Worm (Caenorhabditis elegans) whole organism, L2 larva: ENCODE data around the gene ugt-5.

Experiments used
- R02D3.7 ChIP-seq: fragments of 150-350 bp; optimal IDR thresholded peaks from 2 replicates; lab custom pipeline; 2014; ENCODE audit warnings: missing biosample characterization, missing genetic modification characterization
- dmd-4 ChIP-seq: sonication (generic microtip); optimal IDR thresholded peaks from 2 replicates; lab custom pipeline; 2017; ENCODE audit warnings: missing biosample characterization, missing genetic modification characterization
- gmeb-1 ChIP-seq: fragments of 150-350 bp; optimal IDR thresholded peaks from 2 replicates; lab custom pipeline; 2014; ENCODE audit warnings: missing biosample characterization, missing genetic modification characterization
- nhr-12 ChIP-seq: fragments of 150-350 bp; optimal IDR thresholded peaks from 2 replicates; lab custom pipeline; 2014; ENCODE audit warnings: missing biosample characterization, missing genetic modification characterization
- nhr-237 ChIP-seq: fragments of 150-350 bp; optimal IDR thresholded peaks from 2 replicates; lab custom pipeline; 2014; ENCODE audit warnings: missing biosample characterization, missing genetic modification characterization
- nhr-6 ChIP-seq: fragments of 150-350 bp; optimal IDR thresholded peaks from 2 replicates; lab custom pipeline; 2014; ENCODE audit warnings: missing biosample characterization, missing genetic modification characterization
- unc-39 ChIP-seq: fragments of 150-350 bp; optimal IDR thresholded peaks from 2 replicates; lab custom pipeline; 2014; ENCODE audit warnings: missing biosample characterization, missing genetic modification characterization
- unc-62 ChIP-seq: fragments of 150-350 bp; optimal IDR thresholded peaks from 2 replicates; lab custom pipeline; 2014; ENCODE audit warnings: missing biosample characterization, missing genetic modification reagents, missing genetic modification characterization

DNA sequence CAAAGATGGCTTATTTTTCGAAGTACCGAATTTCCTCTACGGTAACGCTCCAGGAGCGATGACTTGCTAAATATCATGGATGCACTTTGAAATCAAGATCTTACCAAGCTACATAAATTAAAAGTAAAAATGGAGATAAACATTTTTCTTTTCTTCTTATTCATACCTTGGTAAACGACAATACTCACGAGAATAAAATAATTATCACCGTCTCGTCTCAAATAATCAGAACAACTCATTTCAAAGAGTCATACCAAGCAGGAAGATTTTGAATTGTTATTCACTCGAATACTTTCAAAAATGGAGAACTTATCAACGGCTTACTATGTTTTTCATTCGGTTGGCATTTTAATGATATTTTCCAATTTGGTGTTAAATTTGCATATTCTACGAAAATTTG is 10.5 kb upstream of the ugt-5 start, which contains the start of gene srbc-45:
- TF ChIP-seq unc-62 = no peak
- TF ChIP-seq R02D3.7 = no peak
- TF ChIP-seq nhr-12 (tag; lab: Kevin White, UChicago) = no peak
- TF ChIP-seq nhr-6 (tag; lab: Kevin White, UChicago) = no peak
- no peak for TF ChIP-seq unc-39 (tag; lab: Kevin White, UChicago)
- TF ChIP-seq nhr-237 (tag; lab: Kevin White, UChicago) = no peak
- no peak for TF ChIP-seq gmeb-1
- TF ChIP-seq dmd-4 (tag; lab: Kevin White, UChicago) = no peak
